Worm (Caenorhabditis elegans): ENCODE results near the gene F58H7.1.
A peak's percentile ranks its signal among the peaks of the same experiment; 100 is the strongest.

DNA sequence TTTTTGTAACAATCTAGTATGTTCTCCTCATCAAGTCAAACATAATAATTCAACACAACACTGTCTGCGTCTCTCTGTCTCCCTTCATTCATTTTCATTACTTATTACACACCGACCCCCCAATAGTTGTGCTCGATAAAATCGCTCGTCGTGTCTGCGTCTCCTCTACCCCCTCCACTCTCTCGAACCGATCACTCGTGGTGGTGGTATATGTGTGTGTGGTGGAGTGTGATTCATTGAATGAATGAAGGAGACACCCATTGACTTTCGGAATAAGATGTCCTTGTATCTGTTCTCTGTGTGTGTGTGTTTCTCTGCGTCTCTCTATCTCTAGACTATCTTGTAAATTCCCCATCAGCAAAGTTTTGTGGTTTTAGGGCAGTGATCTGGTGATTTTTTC, 22.2 kb upstream of the F58H7.1 start:
- TF ChIP-seq elt-3 (tag; optimal IDR thresholded peaks at IDR 0.05): no peak
- TF ChIP-seq nhr-28 (tag; optimal IDR thresholded peaks at IDR 0.05): no peak
- TF ChIP-seq unc-62 (GFP tag; optimal IDR thresholded peaks at IDR 0.05): peak; percentile 81
- TF ChIP-seq elt-1 (tag; optimal IDR thresholded peaks at IDR 0.05; ENCODE audit: borderline replicate concordance, insufficient read depth): peak; percentile 22
- no peak for TF ChIP-seq nhr-237 (tag; optimal IDR thresholded peaks at IDR 0.05)
- TF ChIP-seq mab-5 (tag; optimal IDR thresholded peaks at IDR 0.05): no peak
- TF ChIP-seq sptf-1 (tag; optimal IDR thresholded peaks at IDR 0.05): no peak

Data from whole organism, mixed stage, embryonic.